Worm (Caenorhabditis elegans) whole organism, L4 larva: ENCODE measurements around the gene ttr-40.

ENCODE experiments used
- D1046.2 ChIP-seq: fragments of 200-800 bp; sonication (Bioruptor generic); IDR thresholded peaks from 2 replicates; pipeline ENCODE4 v1.3.6; 2022; ENCODE audit warnings: missing genetic modification characterization, missing compliant biosample characterization
- F49E8.2 ChIP-seq: sonication (generic microtip); optimal IDR thresholded peaks from 2 replicates; lab custom pipeline; 2016; ENCODE audit warnings: missing compliant biosample characterization, mild to moderate bottlenecking, missing genetic modification characterization, borderline replicate concordance
- T26A8.4 ChIP-seq: fragments of 200-800 bp; sonication (Bioruptor generic); IDR thresholded peaks from 2 replicates; pipeline ENCODE4 v1.3.6; 2022; ENCODE audit warnings: missing genetic modification characterization, missing compliant biosample characterization
- ceh-44 ChIP-seq: fragments of 200-800 bp; sonication (Bioruptor generic); IDR thresholded peaks from 2 replicates; pipeline ENCODE4 v1.3.6; 2022; ENCODE audit warnings: missing genetic modification reagents, missing genetic modification characterization, missing compliant biosample characterization
- dpl-1 ChIP-seq: fragments of 150-350 bp; optimal IDR thresholded peaks from 2 replicates; lab custom pipeline; 2014; ENCODE audit warnings: missing biosample characterization, missing genetic modification reagents, missing genetic modification characterization
- fkh-10 ChIP-seq: fragments of 150-350 bp; optimal IDR thresholded peaks from 2 replicates; lab custom pipeline; 2014; ENCODE audit warnings: missing biosample characterization, missing genetic modification reagents, missing genetic modification characterization
- gei-8 ChIP-seq: fragments of 200-800 bp; sonication (Bioruptor generic); optimal IDR thresholded peaks from 2 replicates; lab custom pipeline; 2018; ENCODE audit warnings: mild to moderate bottlenecking, missing genetic modification characterization, missing compliant biosample characterization
- lin-13 ChIP-seq: fragments of 150-350 bp; optimal IDR thresholded peaks from 2 replicates; lab custom pipeline; 2014; ENCODE audit warnings: missing biosample characterization, missing genetic modification reagents, missing genetic modification characterization
- nhr-28 ChIP-seq: fragments of 150-350 bp; optimal IDR thresholded peaks from 2 replicates; lab custom pipeline; 2014; ENCODE audit warnings: missing biosample characterization, missing genetic modification characterization
- nhr-42 ChIP-seq: fragments of 200-800 bp; sonication (Bioruptor generic); IDR thresholded peaks from 2 replicates; pipeline ENCODE4 v1.3.6; 2022; ENCODE audit warnings: missing genetic modification characterization, missing compliant biosample characterization
- nhr-6 ChIP-seq: fragments of 150-350 bp; optimal IDR thresholded peaks from 2 replicates; lab custom pipeline; 2014; ENCODE audit warnings: missing biosample characterization, missing genetic modification characterization
- pha-4 ChIP-seq, 2 experiments: fragments of 150-350 bp in 1 of 2; fragments of 200-800 bp in 1 of 2; sonication (Bioruptor generic) in 1 of 2; IDR thresholded peaks in 1 of 2; optimal IDR thresholded peaks in 1 of 2; 2 replicates each; pipeline versions ENCODE4 v1.3.6 to Lab custom; 2014 to 2022; ENCODE audit warnings: missing genetic modification characterization in 2 of 2, missing genetic modification reagents in 2 of 2, missing biosample characterization in 1 of 2, missing compliant biosample characterization in 1 of 2
- spr-3 ChIP-seq: fragments of 200-800 bp; sonication (Bioruptor generic); optimal IDR thresholded peaks from 2 replicates; lab custom pipeline; 2018; ENCODE audit warnings: mild to moderate bottlenecking, missing genetic modification characterization, missing compliant biosample characterization

DNA sequence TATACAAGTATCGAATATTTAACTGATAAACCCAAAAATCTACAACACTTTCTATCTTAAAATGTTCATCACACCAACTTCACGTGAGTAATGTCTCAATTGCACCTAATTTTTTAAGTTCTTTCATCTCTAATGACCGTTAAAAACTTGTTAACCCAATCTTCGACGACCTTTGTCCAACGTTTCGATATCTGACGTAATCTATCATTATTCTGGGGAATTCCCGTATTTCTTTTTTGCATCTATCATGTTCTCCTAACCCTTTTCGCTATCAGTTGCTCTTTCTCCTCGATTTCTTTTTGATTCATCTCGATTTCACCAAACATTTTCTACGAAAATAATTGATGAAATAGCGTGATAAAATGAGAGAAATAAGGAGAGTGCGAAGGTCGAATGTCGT, 27.6 kb downstream of the ttr-40 start:
- TF ChIP-seq dpl-1 = no peak
- TF ChIP-seq lin-13 = no peak
- peak; percentile 37 for TF ChIP-seq nhr-28 (tag; lab: Kevin White, UChicago)
- TF ChIP-seq ceh-44 (GFP tag; lab: Robert Waterston, UW) = no peak
- TF ChIP-seq pha-4 (GFP tag; IDR thresholded peaks at IDR 0.05; lab: Robert Waterston, UW) = no peak
- TF ChIP-seq pha-4 (tag; optimal IDR thresholded peaks at IDR 0.05; lab: Kevin White, UChicago) = no peak
- no peak for TF ChIP-seq F49E8.2 (tag; lab: Kevin White, UChicago)
- no peak for TF ChIP-seq nhr-6 (tag; lab: Kevin White, UChicago)
- no peak for TF ChIP-seq nhr-42 (GFP tag; lab: Robert Waterston, UW)
- no peak for TF ChIP-seq spr-3 (GFP tag; lab: Kevin White, UChicago)
- TF ChIP-seq T26A8.4 (GFP tag; lab: Robert Waterston, UW) = no peak
- TF ChIP-seq gei-8 (GFP tag; lab: Kevin White, UChicago) = no peak
- no peak for TF ChIP-seq fkh-10 (GFP tag; lab: Kevin White, UChicago)
- no peak for TF ChIP-seq D1046.2
